Worm (Caenorhabditis elegans) whole organism, young adult: ENCODE results near the gene col-73.

Experiments used
- Y95B8A.8 ChIP-seq: fragments of 200-800 bp; sonication (Bioruptor generic); IDR thresholded peaks from 2 replicates; pipeline ENCODE4 v1.3.6; 2022; ENCODE audit warnings: missing genetic modification reagents, missing genetic modification characterization, missing compliant biosample characterization
- ama-1 ChIP-seq, 3 experiments: fragments of 150-350 bp in 1 of 3; sonication (generic microtip) in 2 of 3; optimal IDR thresholded peaks; 2 replicates each; lab custom pipeline; 2014 to 2018; ENCODE audit warnings: missing biosample characterization in 2 of 3, missing genetic modification characterization in 2 of 3, missing genetic modification reagents in 2 of 3
- atf-7 ChIP-seq: sonication (generic microtip); optimal IDR thresholded peaks from 2 replicates; lab custom pipeline; 2017; ENCODE audit warnings: mild to moderate bottlenecking, missing genetic modification characterization, missing compliant biosample characterization

ce11 chrII:4857086-4857485 is 15.8 kb downstream of the col-73 start:
- TF ChIP-seq atf-7 (tag; lab: Kevin White, UChicago) (no peak), Y95B8A.8 (no peak), ama-1 (optimal IDR thresholded peaks at IDR 0.05; lab: Kevin White, UChicago) (no peak), ama-1 (GFP tag; optimal IDR thresholded peaks at IDR 0.05; lab: Kevin White, UChicago) (no peak)
